Fruit fly (Drosophila melanogaster): ENCODE data around the gene Cht7.

Cht7 gene

DNA sequence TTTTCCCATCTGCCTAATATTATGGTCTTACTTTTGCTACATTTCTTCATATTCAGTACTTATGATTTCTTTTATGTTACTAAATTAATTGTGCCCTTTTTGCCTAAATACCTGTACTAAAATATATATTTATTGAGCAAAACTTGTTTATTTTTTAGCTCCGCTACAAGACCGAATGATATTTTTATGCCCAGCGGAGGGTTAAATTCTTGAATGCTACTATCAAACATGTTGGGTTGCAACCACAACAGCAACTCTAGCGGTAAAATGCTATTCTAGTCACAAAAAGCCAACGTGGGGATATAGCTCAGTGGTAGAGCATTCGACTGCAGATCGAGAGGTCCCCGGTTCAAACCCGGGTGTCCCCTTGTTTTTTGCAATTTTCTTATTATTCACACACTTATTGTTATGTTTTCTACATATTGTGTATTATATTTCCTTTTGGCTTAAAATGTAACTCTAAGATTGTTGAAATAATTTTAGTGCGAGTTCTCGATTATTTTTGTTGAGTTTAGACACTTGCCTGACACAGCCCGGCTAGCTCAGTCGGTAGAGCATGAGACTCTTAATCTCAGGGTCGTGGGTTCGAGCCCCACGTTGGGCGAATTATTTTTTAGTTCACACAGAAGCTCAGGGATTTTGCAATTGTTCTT lies 10.6 kb downstream of the Cht7 start (continued):
- TF ChIP-seq Scr (GFP tag; IDR thresholded peaks at IDR 0.05; ENCODE audit: partially characterized antibody) (peak; percentile 74), cwo (GFP tag; optimal IDR thresholded peaks at IDR 0.05) (peak; percentile 43), CG5245 (GFP tag; optimal IDR thresholded peaks at IDR 0.05) (no peak), fru (optimal IDR thresholded peaks at IDR 0.05) (no peak), hb (GFP tag; IDR thresholded peaks at IDR 0.05; ENCODE audit: partially characterized antibody) (peak; percentile 87), CG13894 (tag; optimal IDR thresholded peaks at IDR 0.05) (peak; percentile 40), pros (GFP tag; optimal IDR thresholded peaks at IDR 0.05) (peak; percentile 76), ATbp (GFP tag; optimal IDR thresholded peaks at IDR 0.05) (no peak), NFAT (GFP tag; IDR thresholded peaks at IDR 0.05) (peak; percentile 40; the same call in 1 of the 2 replicates), nerfin-2 (GFP tag; IDR thresholded peaks at IDR 0.05; ENCODE audit: partially characterized antibody) (peak; percentile 92), CG13424 (tag; optimal IDR thresholded peaks at IDR 0.05) (peak; percentile 36), abd-A (tag; optimal IDR thresholded peaks at IDR 0.05) (no peak), CG4328 (GFP tag; optimal IDR thresholded peaks at IDR 0.05) (peak; percentile 8), CG6654 (GFP tag; optimal IDR thresholded peaks at IDR 0.05) (no peak), CG9932 (GFP tag; IDR thresholded peaks at IDR 0.05) (peak; percentile 51), ind (GFP tag; optimal IDR thresholded peaks at IDR 0.05) (peak; percentile 11), H2.0 (GFP tag; IDR thresholded peaks at IDR 0.05) (peak; percentile 20; the same call in 1 of the 2 replicates), CG31441 (GFP tag; IDR thresholded peaks at IDR 0.05) (no peak; the same call in 1 of the 2 replicates), Med (GFP tag) (peak; percentile 26), CG18619 (GFP tag; optimal IDR thresholded peaks at IDR 0.05) (no peak), mld (GFP tag; IDR thresholded peaks at IDR 0.05; ENCODE audit: partially characterized antibody) (peak; percentile 95), CG13287 (GFP tag; IDR thresholded peaks at IDR 0.05; ENCODE audit: partially characterized antibody) (peak; percentile 47; the same call in 1 of the 2 replicates), vnd (GFP tag; IDR thresholded peaks at IDR 0.05; ENCODE audit: partially characterized antibody) (peak; percentile 76), inv (GFP tag; IDR thresholded peaks at IDR 0.05; ENCODE audit: partially characterized antibody) (peak; percentile 62; the same call in 1 of the 2 replicates), tap (tag; optimal IDR thresholded peaks at IDR 0.05) (peak; percentile 14)

DNA sequence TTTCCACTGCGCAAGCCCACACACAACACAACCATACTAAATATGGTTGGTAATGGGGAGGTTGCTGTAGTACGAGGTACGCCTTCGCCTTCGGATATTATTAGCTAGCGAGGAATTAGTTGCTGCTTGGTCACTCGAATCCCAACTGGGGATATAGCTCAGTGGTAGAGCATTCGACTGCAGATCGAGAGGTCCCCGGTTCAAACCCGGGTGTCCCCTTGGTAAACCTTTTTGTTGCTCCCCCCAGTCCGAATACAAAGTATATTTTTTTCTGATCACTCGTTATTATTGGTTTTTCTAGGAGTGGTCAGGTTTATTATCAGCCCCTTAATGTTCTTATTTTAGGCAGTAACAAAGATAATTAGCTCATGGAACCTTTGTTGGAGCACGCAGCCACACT lies 11.2 kb downstream of the Cht7 start:
- TF ChIP-seq CG9609 (GFP tag; optimal IDR thresholded peaks at IDR 0.05) (no peak), bsh (GFP tag; optimal IDR thresholded peaks at IDR 0.05) (no peak), Dfd (GFP tag; optimal IDR thresholded peaks at IDR 0.05) (no peak), CG2199 (GFP tag; IDR thresholded peaks at IDR 0.05) (0 out of 3 replicates have a peak, but pooled peaks have one; percentile 6), Rx (GFP tag; IDR thresholded peaks at IDR 0.05) (no peak), E2f1 (GFP tag; IDR thresholded peaks at IDR 0.05) (no peak), ato (GFP tag; IDR thresholded peaks at IDR 0.05; ENCODE audit: partially characterized antibody) (peak; percentile 89), CG1647 (GFP tag; optimal IDR thresholded peaks at IDR 0.05) (no peak), nom (GFP tag; optimal IDR thresholded peaks at IDR 0.05) (peak; percentile 11), ken (GFP tag; IDR thresholded peaks at IDR 0.05) (no peak), CG14965 (GFP tag; optimal IDR thresholded peaks at IDR 0.05; ENCODE audit: borderline replicate concordance) (no peak), CG18599 (GFP tag; optimal IDR thresholded peaks at IDR 0.05) (no peak), Sox102F (GFP tag; optimal IDR thresholded peaks at IDR 0.05) (no peak), Gug (GFP tag; IDR thresholded peaks at IDR 0.05) (no peak), chm (GFP tag; IDR thresholded peaks at IDR 0.05) (peak; percentile 67), Dll (GFP tag; IDR thresholded peaks at IDR 0.05; ENCODE audit: partially characterized antibody) (peak; percentile 47; the same call in 3 of the 4 replicates), org-1 (GFP tag; optimal IDR thresholded peaks at IDR 0.05) (no peak), CG14860 (GFP tag; IDR thresholded peaks at IDR 0.05; ENCODE audit: partially characterized antibody) (peak; percentile 76), CG11085 (GFP tag; IDR thresholded peaks at IDR 0.05) (no peak), Opbp (GFP tag; IDR thresholded peaks at IDR 0.05; ENCODE audit: partially characterized antibody) (peak; percentile 88; the same call in 2 of the 3 replicates), CG42726 (GFP tag; IDR thresholded peaks at IDR 0.05; ENCODE audit: partially characterized antibody) (peak; percentile 94), ttk (GFP tag; IDR thresholded peaks at IDR 0.05) (no peak), Scr (GFP tag; IDR thresholded peaks at IDR 0.05; ENCODE audit: partially characterized antibody) (peak; percentile 62), trh (GFP tag; optimal IDR thresholded peaks at IDR 0.05) (no peak), Med (GFP tag) (peak; percentile 33), abd-A (tag; optimal IDR thresholded peaks at IDR 0.05) (no peak)

Measured in whole organism, embryonic.